Worm (Caenorhabditis elegans) whole organism, late embryonic: ENCODE results near the gene C34C6.10.

ENCODE experiments used
- ama-1 ChIP-seq: fragments of 150-350 bp; optimal IDR thresholded peaks from 2 replicates; lab custom pipeline; 2014
- ets-4 ChIP-seq: sonication (generic microtip); optimal IDR thresholded peaks from 2 replicates; lab custom pipeline; 2016; ENCODE audit warnings: missing genetic modification characterization, missing compliant biosample characterization
- nfya-1 ChIP-seq: sonication (generic microtip); optimal IDR thresholded peaks from 2 replicates; lab custom pipeline; 2017; ENCODE audit warnings: missing genetic modification characterization, mild to moderate bottlenecking, missing compliant biosample characterization, antibody characterized with exemption, moderate library complexity
- pha-2 ChIP-seq: sonication (generic microtip); optimal IDR thresholded peaks from 2 replicates; lab custom pipeline; 2017; ENCODE audit warnings: mild to moderate bottlenecking, missing genetic modification characterization, missing compliant biosample characterization
- pha-4 ChIP-seq: fragments of 150-350 bp; optimal IDR thresholded peaks from 2 replicates; lab custom pipeline; 2018; ENCODE audit warnings: missing biosample characterization, missing genetic modification reagents, missing genetic modification characterization

DNA sequence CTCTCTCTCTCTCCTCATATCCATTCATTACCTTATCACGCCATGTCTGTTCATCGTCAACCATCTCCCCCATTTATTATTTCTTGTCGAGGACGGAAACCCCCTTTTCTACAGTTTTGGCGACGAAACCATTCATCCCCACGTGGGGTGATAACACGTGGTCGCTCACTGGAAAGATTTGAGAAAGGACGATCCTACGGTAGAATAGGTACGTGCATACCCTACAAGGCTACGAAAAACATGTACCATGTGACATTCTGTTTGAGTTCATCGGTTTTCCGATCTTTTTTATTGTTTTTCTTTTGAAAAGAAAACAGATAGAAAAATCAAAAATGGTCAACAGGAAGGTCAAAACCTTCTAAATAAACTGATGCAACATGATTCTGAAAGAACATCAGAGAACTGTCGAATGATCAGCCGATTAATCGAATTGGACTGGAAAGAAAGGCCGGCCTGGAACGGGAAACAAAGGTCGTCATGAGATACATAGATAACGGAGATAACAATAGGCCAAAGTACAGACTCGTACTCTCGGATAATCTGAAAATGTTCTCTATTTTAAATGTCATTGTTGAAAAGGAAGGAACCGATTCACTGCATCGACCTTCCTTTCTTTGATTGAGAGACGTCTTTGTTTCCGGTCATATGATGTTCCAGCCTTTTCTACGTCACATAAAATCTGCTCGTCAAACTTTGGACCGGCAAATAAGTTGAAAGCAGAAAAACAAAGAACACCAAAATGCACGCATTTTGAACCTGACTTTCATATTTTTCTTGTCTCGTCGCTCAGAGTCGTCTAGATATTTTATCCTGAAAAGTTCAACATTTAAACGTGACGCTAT is 46.5 kb upstream of the C34C6.10 start:
- no peak for TF ChIP-seq nfya-1
- TF ChIP-seq ama-1 = no peak
- TF ChIP-seq pha-4 = no peak
- TF ChIP-seq ets-4 (tag; lab: Kevin White, UChicago) = no peak
- TF ChIP-seq pha-2 = no peak
